Fruit fly (Drosophila melanogaster) whole organism: ENCODE data around the gene Sry-delta.

ENCODE experiments used
- pan ChIP-seq: fragments of >200 bp; optimal IDR thresholded peaks from 2 replicates; lab custom pipeline; 2017
- usp ChIP-seq: fragments of >200 bp; optimal IDR thresholded peaks from 2 replicates; lab custom pipeline; 2017; ENCODE audit warnings: missing biosample characterization, missing genetic modification characterization, mixed read lengths

DNA sequence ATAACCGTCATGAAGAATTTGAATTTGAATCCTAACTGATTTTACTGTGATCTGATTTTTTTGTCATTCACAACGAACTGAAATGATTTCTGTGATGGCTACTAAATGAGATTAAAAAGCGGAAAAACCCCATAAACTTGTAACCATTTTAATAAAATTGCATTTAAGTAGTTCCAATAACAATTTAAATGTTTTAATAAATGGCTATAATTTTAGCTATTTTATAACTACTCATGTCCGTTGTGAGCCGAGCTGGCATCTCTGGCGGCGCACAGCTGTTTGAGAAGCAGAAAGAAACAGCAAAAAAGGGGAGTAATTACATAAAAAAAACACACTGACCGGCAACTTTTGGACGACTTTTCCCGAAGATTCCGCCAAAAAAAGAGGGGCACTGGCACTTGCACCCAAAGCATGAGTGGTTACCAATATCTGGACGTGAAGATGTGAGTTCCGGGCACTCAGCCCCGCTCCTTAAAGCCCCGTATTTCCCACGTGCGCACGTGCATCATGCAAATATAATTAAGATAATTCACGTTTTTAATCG lies 13.5 kb downstream of the Sry-delta start, which contains the start of the genes CG7950 and Rpp14a:
- TF ChIP-seq pan (lab: Kevin White, UChicago) = no peak
- no peak for TF ChIP-seq usp (GFP tag; lab: Kevin White, UChicago)
